Worm (Caenorhabditis elegans): ENCODE measurements around the gene algn-14.

DNA sequence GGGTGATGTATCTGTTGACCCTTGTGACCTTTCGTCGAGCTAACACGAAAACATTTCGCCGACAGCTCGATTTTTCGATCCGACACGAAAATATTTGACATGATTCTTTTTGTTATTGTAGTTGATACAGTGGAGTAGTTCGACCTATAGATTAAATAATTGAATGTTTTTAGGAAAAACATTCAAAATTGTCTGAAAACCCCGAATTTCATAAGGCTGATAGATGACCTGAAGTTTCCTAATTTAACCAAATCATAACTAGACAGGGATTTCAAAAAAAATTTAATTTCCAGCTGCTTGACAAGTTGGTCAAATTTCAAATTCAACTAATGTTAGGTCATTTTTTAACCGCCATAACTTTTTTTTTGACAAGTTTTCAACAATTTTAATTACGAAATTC lies 31.8 kb upstream of the algn-14 start, which contains the start of gene cal-3:
- TF ChIP-seq unc-39 (tag; optimal IDR thresholded peaks at IDR 0.05) (no peak), cey-2 (tag; optimal IDR thresholded peaks at IDR 0.05; ENCODE audit: borderline replicate concordance, insufficient read depth) (no peak), pqm-1 (tag; optimal IDR thresholded peaks at IDR 0.05) (no peak), saeg-2 (GFP tag; IDR thresholded peaks at IDR 0.05) (no peak)

Data from whole organism, L4 larva.